Worm (Caenorhabditis elegans) whole organism, late embryonic: ENCODE results near the gene Y73B6BL.288.

Experiments
- fkh-10 ChIP-seq: fragments of 150-350 bp; optimal IDR thresholded peaks from 2 replicates; lab custom pipeline; 2014; ENCODE audit warnings: missing biosample characterization, missing genetic modification reagents, missing genetic modification characterization
- hlh-13 ChIP-seq: fragments of 200-800 bp; sonication (Bioruptor generic); optimal IDR thresholded peaks from 2 replicates; lab custom pipeline; 2018; ENCODE audit warnings: mild to moderate bottlenecking, missing genetic modification characterization, missing compliant biosample characterization
- hlh-6 ChIP-seq: sonication (generic microtip); optimal IDR thresholded peaks from 2 replicates; lab custom pipeline; 2016; ENCODE audit warnings: missing genotype, missing genetic modification characterization, missing compliant biosample characterization
- nfya-1 ChIP-seq: sonication (generic microtip); optimal IDR thresholded peaks from 2 replicates; lab custom pipeline; 2017; ENCODE audit warnings: missing genetic modification characterization, mild to moderate bottlenecking, missing compliant biosample characterization, antibody characterized with exemption, moderate library complexity

DNA sequence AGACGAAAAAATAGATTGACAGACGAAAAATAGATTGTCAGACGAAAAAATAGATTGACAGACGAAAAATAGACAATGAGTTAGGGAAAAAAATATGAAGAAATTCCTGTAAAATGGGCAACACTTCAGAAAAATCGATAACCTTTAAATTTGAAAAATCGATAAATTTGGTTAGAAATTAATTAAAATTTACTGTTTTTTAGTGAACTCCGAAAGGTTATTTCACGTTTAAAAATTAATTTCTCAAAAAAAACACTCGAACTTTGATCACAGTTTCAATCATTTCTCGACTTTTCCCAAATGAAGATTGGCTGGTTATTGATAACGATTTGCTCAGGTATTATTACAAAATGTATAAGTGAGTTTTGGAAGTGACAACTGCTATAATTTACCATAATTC is 34.9 kb downstream of the Y73B6BL.288 start, which contains the start of gene csp-2:
- no peak for TF ChIP-seq nfya-1
- TF ChIP-seq hlh-13 (GFP tag; lab: Kevin White, UChicago) = no peak
- TF ChIP-seq fkh-10 (GFP tag; lab: Kevin White, UChicago) = no peak
- no peak for TF ChIP-seq hlh-6 (tag; lab: Kevin White, UChicago)
